Fruit fly (Drosophila melanogaster) whole organism, embryonic: Measurements from ENCODE around the gene Rpn1.

ENCODE experiments used
- Ada2b ChIP-seq: fragments of 200-800 bp; sonication (Bioruptor generic); IDR thresholded peaks from 2 replicates; pipeline ENCODE4 v1.3.6; 2022; ENCODE audit warnings: missing biosample characterization, missing genetic modification characterization
- Adf1 ChIP-seq: fragments of 200-800 bp; sonication (Bioruptor generic); IDR thresholded peaks from 2 replicates; pipeline ENCODE4 v1.3.6; 2022; ENCODE audit warnings: missing biosample characterization, missing genetic modification characterization
- BtbVII ChIP-seq: fragments of 200-800 bp; sonication (Bioruptor generic); optimal IDR thresholded peaks from 3 replicates; lab custom pipeline; 2017; ENCODE audit warnings: missing biosample characterization, mild to moderate bottlenecking, missing genetic modification characterization
- CG10274 ChIP-seq: fragments of 200-800 bp; sonication (Bioruptor generic); optimal IDR thresholded peaks from 3 replicates; lab custom pipeline; 2017; ENCODE audit warnings: missing biosample characterization, mild to moderate bottlenecking, missing genetic modification characterization
- CG10366 ChIP-seq: fragments of 200-800 bp; sonication (Bioruptor generic); IDR thresholded peaks from 2 replicates; pipeline ENCODE4 v1.3.6; 2022; ENCODE audit warnings: missing biosample characterization, missing genetic modification characterization
- CG11695 ChIP-seq: fragments of 200-800 bp; sonication (Bioruptor generic); IDR thresholded peaks from 3 replicates; pipeline ENCODE4 v1.3.6; 2022; ENCODE audit warnings: missing biosample characterization, missing genetic modification characterization
- CG12744 ChIP-seq: fragments of 200-800 bp; sonication (Bioruptor generic); optimal IDR thresholded peaks from 2 replicates; lab custom pipeline; 2016; ENCODE audit warnings: missing biosample characterization, missing genetic modification characterization
- CG12769 ChIP-seq: fragments of 200-800 bp; sonication (Bioruptor generic); optimal IDR thresholded peaks from 2 replicates; lab custom pipeline; 2019; ENCODE audit warnings: missing biosample characterization, mild to moderate bottlenecking, missing genetic modification characterization, moderate library complexity
- CG14710 ChIP-seq: fragments of 200-800 bp; sonication (Bioruptor generic); optimal IDR thresholded peaks from 3 replicates; lab custom pipeline; 2019; ENCODE audit warnings: missing biosample characterization, mild to moderate bottlenecking, missing genetic modification characterization, moderate library complexity
- CG14965 ChIP-seq: fragments of 200-800 bp; sonication (Bioruptor generic); optimal IDR thresholded peaks from 2 replicates; lab custom pipeline; 2016; ENCODE audit warnings: missing biosample characterization, missing genetic modification characterization, borderline replicate concordance
- CG15696 ChIP-seq: fragments of 200-800 bp; sonication (Bioruptor generic); optimal IDR thresholded peaks from 2 replicates; lab custom pipeline; 2019; ENCODE audit warnings: missing biosample characterization, mild to moderate bottlenecking, missing genetic modification characterization, moderate library complexity
- CG16815 ChIP-seq: fragments of 200-800 bp; sonication (Bioruptor generic); optimal IDR thresholded peaks from 3 replicates; lab custom pipeline; 2017; ENCODE audit warnings: missing biosample characterization, mild to moderate bottlenecking, missing genetic modification characterization
- CG17802 ChIP-seq: fragments of 200-800 bp; sonication (Bioruptor generic); optimal IDR thresholded peaks from 2 replicates; lab custom pipeline; 2018; ENCODE audit warnings: missing biosample characterization, mild to moderate bottlenecking, missing genetic modification characterization, moderate library complexity
- CG1832 ChIP-seq: fragments of 200-800 bp; sonication (Bioruptor generic); optimal IDR thresholded peaks from 2 replicates; lab custom pipeline; 2017; ENCODE audit warnings: missing biosample characterization, mild to moderate bottlenecking, missing genetic modification characterization, inconsistent platforms
- CG30020 ChIP-seq: fragments of 200-800 bp; optimal IDR thresholded peaks from 2 replicates; lab custom pipeline; 2019; ENCODE audit warnings: missing biosample characterization, mild to moderate bottlenecking, missing genetic modification characterization, moderate library complexity
- CG34376 ChIP-seq: fragments of 200-800 bp; sonication (Bioruptor generic); optimal IDR thresholded peaks from 2 replicates; lab custom pipeline; 2018; ENCODE audit warnings: missing biosample characterization, mild to moderate bottlenecking, missing genetic modification characterization
- CG5245 ChIP-seq: fragments of 200-800 bp; sonication (Bioruptor generic); optimal IDR thresholded peaks from 3 replicates; lab custom pipeline; 2016; ENCODE audit warnings: missing biosample characterization, missing genetic modification characterization
- CG6175 ChIP-seq: fragments of 200-800 bp; sonication (Bioruptor generic); IDR thresholded peaks from 3 replicates; pipeline ENCODE4 v1.3.6; 2022; ENCODE audit warnings: missing biosample characterization, missing genetic modification characterization
- CG6689 ChIP-seq: fragments of 200-800 bp; sonication (Bioruptor generic); IDR thresholded peaks from 2 replicates; pipeline ENCODE4 v1.3.6; 2022; ENCODE audit warnings: missing biosample characterization, missing genetic modification characterization
- CG6765 ChIP-seq: fragments of 200-800 bp; sonication (Bioruptor generic); optimal IDR thresholded peaks from 3 replicates; lab custom pipeline; 2017; ENCODE audit warnings: missing biosample characterization, mild to moderate bottlenecking, missing genetic modification characterization
- CG7786 ChIP-seq: fragments of 200-800 bp; sonication (Bioruptor generic); optimal IDR thresholded peaks from 2 replicates; lab custom pipeline; 2016; ENCODE audit warnings: missing biosample characterization, missing genetic modification characterization
- CG7987 ChIP-seq: fragments of 200-800 bp; sonication (Bioruptor generic); optimal IDR thresholded peaks from 2 replicates; lab custom pipeline; 2018; ENCODE audit warnings: missing biosample characterization, mild to moderate bottlenecking, missing genetic modification characterization, moderate library complexity
- Dip2 ChIP-seq: fragments of 200-800 bp; sonication (Bioruptor generic); IDR thresholded peaks from 2 replicates; pipeline ENCODE4 v1.3.6; 2022; ENCODE audit warnings: missing biosample characterization, missing genetic modification characterization
- Dp ChIP-seq: fragments of 200-800 bp; sonication (Bioruptor generic); optimal IDR thresholded peaks from 2 replicates; lab custom pipeline; 2018; ENCODE audit warnings: missing biosample characterization, mild to moderate bottlenecking, missing genetic modification characterization, moderate library complexity
- Fer1 ChIP-seq: fragments of 200-800 bp; sonication (Bioruptor generic); optimal IDR thresholded peaks from 2 replicates; lab custom pipeline; 2017; ENCODE audit warnings: missing biosample characterization, mild to moderate bottlenecking, missing genetic modification characterization
- Kr ChIP-seq: fragments of 200-800 bp; sonication (Bioruptor generic); optimal IDR thresholded peaks from 2 replicates; lab custom pipeline; 2017; ENCODE audit warnings: missing biosample characterization, mild to moderate bottlenecking, missing genetic modification characterization
- Meics ChIP-seq: fragments of 200-800 bp; sonication (Bioruptor generic); optimal IDR thresholded peaks from 2 replicates; lab custom pipeline; 2017; ENCODE audit warnings: missing biosample characterization, mild to moderate bottlenecking, missing genetic modification characterization
- Myb ChIP-seq: fragments of 200-800 bp; sonication (Bioruptor generic); optimal IDR thresholded peaks from 2 replicates; lab custom pipeline; 2016; ENCODE audit warnings: missing biosample characterization, missing genetic modification characterization
- Spps ChIP-seq: fragments of 200-800 bp; sonication (Bioruptor generic); optimal IDR thresholded peaks from 2 replicates; lab custom pipeline; 2018; ENCODE audit warnings: missing biosample characterization, mild to moderate bottlenecking, missing genetic modification characterization
- Sry-δ ChIP-seq: fragments of 200-800 bp; sonication (Bioruptor generic); optimal IDR thresholded peaks from 2 replicates; lab custom pipeline; 2016; ENCODE audit warnings: missing biosample characterization, missing genetic modification characterization
- aop ChIP-seq: fragments of 200-800 bp; sonication (Bioruptor generic); IDR thresholded peaks from 2 replicates; pipeline ENCODE4 v1.3.6; 2022; ENCODE audit warnings: missing biosample characterization, missing genetic modification characterization
- bowl ChIP-seq: fragments of 200-800 bp; sonication (Bioruptor generic); IDR thresholded peaks from 2 replicates; pipeline ENCODE4 v1.3.6; 2022; ENCODE audit warnings: missing biosample characterization, missing genetic modification characterization
- cas ChIP-seq: fragments of 200-800 bp; sonication (Bioruptor generic); IDR thresholded peaks from 2 replicates; pipeline ENCODE4 v1.3.6; 2022; ENCODE audit warnings: missing biosample characterization, missing genetic modification characterization
- crp ChIP-seq, 2 experiments: fragments of 200-800 bp; sonication (Bioruptor generic); optimal IDR thresholded peaks; 2 replicates in 1 of 2; 3 replicates in 1 of 2; lab custom pipeline; 2017; ENCODE audit warnings: missing biosample characterization in 2 of 2, missing genetic modification characterization in 2 of 2, mild to moderate bottlenecking in 1 of 2, moderate library complexity in 1 of 2
- eve ChIP-seq, 2 experiments: fragments of >200 bp; optimal IDR thresholded peaks; 2 replicates each; lab custom pipeline; 2017; ENCODE audit warnings: missing biosample characterization in 2 of 2, missing genetic modification characterization in 2 of 2
- eyg ChIP-seq: fragments of 200-800 bp; sonication (Bioruptor generic); optimal IDR thresholded peaks from 3 replicates; lab custom pipeline; 2016; ENCODE audit warnings: missing biosample characterization, missing genetic modification characterization
- gfzf ChIP-seq: fragments of 200-800 bp; sonication (Bioruptor generic); optimal IDR thresholded peaks from 2 replicates; lab custom pipeline; 2016; ENCODE audit warnings: missing biosample characterization, mild to moderate bottlenecking, missing genetic modification characterization, moderate library complexity
- hkb ChIP-seq, 2 experiments: fragments of 200-800 bp in 1 of 2; fragments of >200 bp in 1 of 2; sonication (Bioruptor generic) in 1 of 2; IDR thresholded peaks in 1 of 2; optimal IDR thresholded peaks in 1 of 2; 2 replicates each; pipeline versions ENCODE4 v1.3.6 to Lab custom; 2017 to 2022; ENCODE audit warnings: missing biosample characterization in 1 of 2, missing genetic modification characterization in 1 of 2
- ken ChIP-seq: fragments of 200-800 bp; sonication (Bioruptor generic); IDR thresholded peaks from 3 replicates; pipeline ENCODE4 v1.3.6; 2022; ENCODE audit warnings: missing biosample characterization, missing genetic modification characterization
- lilli ChIP-seq: fragments of 200-800 bp; sonication (Bioruptor generic); optimal IDR thresholded peaks from 3 replicates; lab custom pipeline; 2016; ENCODE audit warnings: missing biosample characterization, missing genetic modification characterization
- psq ChIP-seq: fragments of 200-800 bp; sonication (Bioruptor generic); optimal IDR thresholded peaks from 2 replicates; lab custom pipeline; 2017; ENCODE audit warnings: missing biosample characterization, missing genetic modification characterization
- run ChIP-seq: fragments of 200-800 bp; sonication (Bioruptor generic); optimal IDR thresholded peaks from 3 replicates; lab custom pipeline; 2018; ENCODE audit warnings: missing biosample characterization, mild to moderate bottlenecking, missing genetic modification characterization
- salm ChIP-seq: fragments of 200-800 bp; sonication (Bioruptor generic); optimal IDR thresholded peaks from 2 replicates; lab custom pipeline; 2018; ENCODE audit warnings: missing biosample characterization, mild to moderate bottlenecking, missing genetic modification characterization
- shn ChIP-seq: fragments of 200-800 bp; sonication (Bioruptor generic); optimal IDR thresholded peaks from 3 replicates; lab custom pipeline; 2016; ENCODE audit warnings: missing biosample characterization, missing genetic modification characterization
- tgo ChIP-seq: fragments of 200-800 bp; sonication (Bioruptor generic); IDR thresholded peaks from 3 replicates; pipeline ENCODE4 v1.3.6; 2022; ENCODE audit warnings: missing biosample characterization, missing genetic modification characterization
- trh ChIP-seq: fragments of 200-800 bp; sonication (Bioruptor generic); optimal IDR thresholded peaks from 2 replicates; lab custom pipeline; 2016; ENCODE audit warnings: missing biosample characterization, missing genetic modification characterization
- tx ChIP-seq: fragments of 200-800 bp; sonication (Bioruptor generic); optimal IDR thresholded peaks from 2 replicates; lab custom pipeline; 2016; ENCODE audit warnings: missing biosample characterization, missing genetic modification characterization
- usp ChIP-seq: fragments of >200 bp; optimal IDR thresholded peaks from 2 replicates; lab custom pipeline; 2017; ENCODE audit warnings: missing biosample characterization, missing genetic modification characterization

The Rpn1 gene

dm6 chr3L:19922833-19923745, 8.2 kb downstream of the Rpn1 start, which contains the start of gene Pfdn6 (continued):
- TF ChIP-seq aop (GFP tag; lab: Robert Waterston, UW) (no peak), Kr (no peak), Adf1 (GFP tag; lab: Robert Waterston, UW) (peak; percentile 49), CG34376 (peak; percentile 56), hkb (optimal IDR thresholded peaks at IDR 0.05; lab: Kevin White, UChicago) (peak; percentile 91), hkb (GFP tag; IDR thresholded peaks at IDR 0.05; lab: Robert Waterston, UW) (no peak), CG1832 (GFP tag; lab: Kevin White, UChicago) (no peak), trh (GFP tag; lab: Kevin White, UChicago) (no peak), ken (GFP tag; lab: Robert Waterston, UW) (peak; percentile 91), Dp (GFP tag; lab: Kevin White, UChicago) (peak; percentile 35), psq (GFP tag; lab: Kevin White, UChicago) (peak; percentile 9), gfzf (GFP tag; lab: Kevin White, UChicago) (peak; percentile 81), crp (GFP tag; optimal IDR thresholded peaks at IDR 0.05; lab: Kevin White, UChicago) (peak; percentile 90 to 98), Fer1 (GFP tag; lab: Kevin White, UChicago) (peak; percentile 47), CG7987 (GFP tag; lab: Kevin White, UChicago) (no peak), CG14965 (GFP tag; lab: Kevin White, UChicago) (no peak), CG7786 (GFP tag; lab: Kevin White, UChicago) (peak; percentile 85), CG10274 (peak; percentile 22), CG5245 (GFP tag; lab: Kevin White, UChicago) (peak; percentile 28), tx (GFP tag; lab: Kevin White, UChicago) (peak; percentile 71), salm (tag; lab: Kevin White, UChicago) (no peak), CG12744 (GFP tag; lab: Kevin White, UChicago) (peak; percentile 49), CG10366 (GFP tag; lab: Robert Waterston, UW) (peak; percentile 82), Spps (tag; lab: Kevin White, UChicago) (peak; percentile 23), CG16815 (peak; percentile 74), run (peak; percentile 12), usp (GFP tag; lab: Kevin White, UChicago) (no peak), CG6689 (GFP tag; lab: Robert Waterston, UW) (peak; percentile 75), bowl (GFP tag; lab: Robert Waterston, UW) (0 out of 2 replicates have a peak, but pooled peaks have one; percentile 19), CG14710 (tag; lab: Kevin White, UChicago) (peak; percentile 82), BtbVII (GFP tag; lab: Kevin White, UChicago) (peak; percentile 35), CG30020 (tag; lab: Kevin White, UChicago) (peak; percentile 65), CG11695 (GFP tag; lab: Robert Waterston, UW) (no peak), CG17802 (tag; lab: Kevin White, UChicago) (peak; percentile 68), eve (GFP tag; optimal IDR thresholded peaks at IDR 0.05; lab: Kevin White, UChicago) (no peak), tgo (GFP tag; lab: Robert Waterston, UW) (peak; percentile 80), Myb (GFP tag; lab: Kevin White, UChicago) (peak; percentile 65), Dip2 (peak; percentile 22; the same call in 1 of the 2 replicates), Sry-δ (GFP tag; lab: Kevin White, UChicago) (peak; percentile 20), CG6765 (GFP tag; lab: Kevin White, UChicago) (no peak), Ada2b (GFP tag; lab: Robert Waterston, UW) (peak; percentile 74), CG12769 (no peak), eyg (GFP tag; lab: Kevin White, UChicago) (peak; percentile 52), lilli (GFP tag; lab: Kevin White, UChicago) (peak; percentile 80), Meics (GFP tag; lab: Kevin White, UChicago) (no peak), CG15696 (tag; lab: Kevin White, UChicago) (peak; percentile 77), cas (GFP tag; lab: Robert Waterston, UW) (no peak; the same call in 1 of the 2 replicates), CG6175 (no peak), shn (peak; percentile 88)
